Worm (Caenorhabditis elegans) whole organism, late embryonic: Measurements from ENCODE around the gene W08F4.10.

Source experiments
- ceh-2 ChIP-seq: sonication (generic microtip); optimal IDR thresholded peaks from 2 replicates; lab custom pipeline; 2016; ENCODE audit warnings: missing genotype, missing genetic modification characterization, missing compliant biosample characterization
- hlh-15 ChIP-seq: sonication (generic microtip); optimal IDR thresholded peaks from 2 replicates; lab custom pipeline; 2016; ENCODE audit warnings: missing genetic modification characterization, missing compliant biosample characterization
- hlh-6 ChIP-seq: sonication (generic microtip); optimal IDR thresholded peaks from 2 replicates; lab custom pipeline; 2016; ENCODE audit warnings: missing genotype, missing genetic modification characterization, missing compliant biosample characterization
- pqm-1 ChIP-seq: sonication (generic microtip); optimal IDR thresholded peaks from 2 replicates; lab custom pipeline; 2016; ENCODE audit warnings: missing genetic modification characterization, missing compliant biosample characterization
- ref-2 ChIP-seq: sonication (generic microtip); optimal IDR thresholded peaks from 2 replicates; lab custom pipeline; 2016; ENCODE audit warnings: missing genetic modification characterization, missing compliant biosample characterization
- sdc-2 ChIP-seq: sonication (generic microtip); optimal IDR thresholded peaks from 2 replicates; lab custom pipeline; 2016; ENCODE audit warnings: missing genotype, missing genetic modification characterization, missing compliant biosample characterization
- ztf-16 ChIP-seq: sonication (generic microtip); optimal IDR thresholded peaks from 2 replicates; lab custom pipeline; 2017; ENCODE audit warnings: missing genetic modification characterization, missing compliant biosample characterization

Gene W08F4.10

ce11 chrII:546405-546804, 44.6 kb downstream of the W08F4.10 start, which contains the start of gene mlt-10:
Gene mlt-10 (plus strand): TSS chrII:546705.
- TF ChIP-seq ztf-16 (tag; lab: Kevin White, UChicago) (no peak), hlh-6 (tag; lab: Kevin White, UChicago) (no peak), hlh-15 (tag; lab: Kevin White, UChicago) (no peak), pqm-1 (tag; lab: Kevin White, UChicago) (no peak), ref-2 (tag; lab: Kevin White, UChicago) (no peak)

ce11 chrII:542416-542815, 48.6 kb downstream of the W08F4.10 start:
- TF ChIP-seq ceh-2 (tag; lab: Kevin White, UChicago) = no peak
- TF ChIP-seq sdc-2 (tag; lab: Kevin White, UChicago) = no peak
